Fruit fly (Drosophila melanogaster) whole organism, wandering third instar larva: ENCODE results near the gene Cpr78E.
A peak's percentile ranks its signal among the peaks of the same experiment; 100 is the strongest.

Source experiments
- Abd-B ChIP-seq: fragments of >200 bp; optimal IDR thresholded peaks from 2 replicates; lab custom pipeline; 2017; ENCODE audit warnings: missing biosample characterization, missing genetic modification characterization
- CG32264 ChIP-seq: fragments of 200-800 bp; sonication (Bioruptor generic); optimal IDR thresholded peaks from 2 replicates; lab custom pipeline; 2016; ENCODE audit warnings: missing biosample characterization, missing genetic modification characterization
- CG9705 ChIP-seq: fragments of 200-800 bp; sonication (Bioruptor generic); optimal IDR thresholded peaks from 2 replicates; lab custom pipeline; 2018; ENCODE audit warnings: missing biosample characterization, mild to moderate bottlenecking, missing genetic modification characterization
- CrebA ChIP-seq: fragments of 200-800 bp; sonication (Bioruptor generic); optimal IDR thresholded peaks from 2 replicates; lab custom pipeline; 2016; ENCODE audit warnings: missing biosample characterization, mild to moderate bottlenecking, missing genetic modification characterization, borderline replicate concordance
- Dfd ChIP-seq: fragments of >200 bp; optimal IDR thresholded peaks from 2 replicates; lab custom pipeline; 2017; ENCODE audit warnings: missing biosample characterization, missing genetic modification characterization
- Dif ChIP-seq: fragments of 200-275, 200-300 bp; sonication (Bioruptor generic); optimal IDR thresholded peaks from 2 replicates; lab custom pipeline; 2018; ENCODE audit warnings: missing biosample characterization, missing genetic modification characterization; ENCODE audit not compliant: partially characterized antibody
- GATAd ChIP-seq: sonication (Bioruptor generic); optimal IDR thresholded peaks from 2 replicates; lab custom pipeline; 2016; ENCODE audit warnings: missing biosample characterization, missing genetic modification characterization
- HLH106 ChIP-seq: fragments of 200-800 bp; optimal IDR thresholded peaks from 3 replicates; lab custom pipeline; 2019; ENCODE audit warnings: missing biosample characterization, mild to moderate bottlenecking, missing genetic modification characterization, moderate library complexity
- Hnf4 ChIP-seq: fragments of 200-800 bp; sonication (Bioruptor generic); optimal IDR thresholded peaks from 2 replicates; lab custom pipeline; 2016; ENCODE audit warnings: missing biosample characterization, mild to moderate bottlenecking, missing genetic modification characterization
- Hr78 ChIP-seq: fragments of >200 bp; optimal IDR thresholded peaks from 2 replicates; lab custom pipeline; 2017; ENCODE audit warnings: missing biosample characterization, missing genetic modification characterization
- Hr83 ChIP-seq: fragments of 200-300 bp; sonication (Bioruptor generic); optimal IDR thresholded peaks from 2 replicates; lab custom pipeline; 2016; ENCODE audit warnings: missing biosample characterization, mild to moderate bottlenecking, missing genetic modification characterization, moderate library complexity; ENCODE audit not compliant: poor library complexity, severe bottlenecking
- Jra ChIP-seq: sonication (Bioruptor generic); optimal IDR thresholded peaks from 2 replicates; lab custom pipeline; 2016; ENCODE audit warnings: missing biosample characterization, missing genetic modification characterization
- Mio ChIP-seq: sonication (Bioruptor generic); optimal IDR thresholded peaks from 2 replicates; lab custom pipeline; 2016; ENCODE audit warnings: missing biosample characterization, missing genetic modification characterization
- Myc ChIP-seq: fragments of >200 bp; optimal IDR thresholded peaks from 2 replicates; lab custom pipeline; 2017
- N ChIP-seq: fragments of >200 bp; optimal IDR thresholded peaks from 2 replicates; lab custom pipeline; 2018; ENCODE audit warnings: missing biosample characterization, missing external identifiers, missing genetic modification characterization
- OdsH ChIP-seq: fragments of 200-800 bp; sonication (Bioruptor generic); optimal IDR thresholded peaks from 2 replicates; lab custom pipeline; 2016; ENCODE audit warnings: missing biosample characterization, mild to moderate bottlenecking, missing genetic modification characterization
- Rel ChIP-seq, 2 experiments: fragments of 200-800 bp; sonication (Bioruptor generic) in 1 of 2; optimal IDR thresholded peaks; 2 replicates in 1 of 2; 3 replicates in 1 of 2; lab custom pipeline; 2016 to 2019; ENCODE audit warnings: mild to moderate bottlenecking in 2 of 2, missing biosample characterization in 2 of 2, missing genetic modification characterization in 2 of 2, moderate library complexity in 1 of 2
- Sp1 ChIP-seq: fragments of 200-800 bp; sonication (Bioruptor generic); optimal IDR thresholded peaks from 3 replicates; lab custom pipeline; 2019; ENCODE audit warnings: missing biosample characterization, mild to moderate bottlenecking, missing genetic modification characterization, moderate library complexity
- Vsx2 ChIP-seq: fragments of 200-300, 225-300 bp; sonication (Bioruptor generic); optimal IDR thresholded peaks from 2 replicates; lab custom pipeline; 2018; ENCODE audit warnings: missing biosample characterization, missing genetic modification characterization; ENCODE audit not compliant: partially characterized antibody
- br ChIP-seq: fragments of 200-800 bp; sonication (Bioruptor generic); optimal IDR thresholded peaks from 2 replicates; lab custom pipeline; 2016; ENCODE audit warnings: missing biosample characterization, missing genetic modification characterization
- brk ChIP-seq: fragments of 200-800 bp; sonication (Bioruptor generic); optimal IDR thresholded peaks from 2 replicates; lab custom pipeline; 2016; ENCODE audit warnings: missing biosample characterization, mild to moderate bottlenecking, missing genetic modification characterization
- dl ChIP-seq, 2 experiments: fragments of 175-275, 200-275 bp in 1 of 2; fragments of 200-275 bp in 1 of 2; sonication (Bioruptor generic); optimal IDR thresholded peaks; lab custom pipeline; 2018; ENCODE audit warnings: mild to moderate bottlenecking in 2 of 2, missing biosample characterization in 2 of 2, missing genetic modification characterization in 2 of 2, moderate library complexity in 2 of 2; ENCODE audit not compliant: partially characterized antibody in 2 of 2, insufficient read depth in 1 of 2
- dmrt93B ChIP-seq: fragments of 200-800 bp; sonication (Bioruptor generic); optimal IDR thresholded peaks from 2 replicates; lab custom pipeline; 2018; ENCODE audit warnings: missing biosample characterization, mild to moderate bottlenecking, missing genetic modification characterization
- dsf ChIP-seq: sonication (Bioruptor generic); optimal IDR thresholded peaks from 2 replicates; lab custom pipeline; 2016; ENCODE audit warnings: missing biosample characterization, missing genetic modification characterization, borderline replicate concordance
- ey ChIP-seq: fragments of 200-800 bp; sonication (Bioruptor generic); optimal IDR thresholded peaks from 2 replicates; lab custom pipeline; 2016; ENCODE audit warnings: missing biosample characterization, missing genetic modification characterization
- foxo ChIP-seq, 2 experiments: fragments of 200-800 bp; sonication (Bioruptor generic); optimal IDR thresholded peaks; 2 replicates in 1 of 2; 3 replicates in 1 of 2; lab custom pipeline; 2016 to 2017; ENCODE audit warnings: missing biosample characterization in 2 of 2, missing genetic modification characterization in 2 of 2
- fru ChIP-seq: fragments of 200-800 bp; sonication (Bioruptor generic); optimal IDR thresholded peaks from 3 replicates; lab custom pipeline; 2016; ENCODE audit warnings: missing biosample characterization, mild to moderate bottlenecking, missing genetic modification characterization
- h ChIP-seq: fragments of 200-800 bp; sonication (Bioruptor generic); optimal IDR thresholded peaks from 3 replicates; lab custom pipeline; 2016; ENCODE audit warnings: missing biosample characterization, mild to moderate bottlenecking, missing genetic modification characterization
- jim ChIP-seq: fragments of 175-275, 200-325 bp; sonication (Bioruptor generic); optimal IDR thresholded peaks from 2 replicates; lab custom pipeline; 2016; ENCODE audit warnings: missing biosample characterization, mild to moderate bottlenecking, missing genetic modification characterization
- lola ChIP-seq: fragments of >200 bp; optimal IDR thresholded peaks from 2 replicates; lab custom pipeline; 2017; ENCODE audit warnings: missing biosample characterization, missing genetic modification characterization
- pan ChIP-seq: fragments of >200 bp; optimal IDR thresholded peaks from 2 replicates; lab custom pipeline; 2017
- psq ChIP-seq: fragments of 200-800 bp; sonication (Bioruptor generic); optimal IDR thresholded peaks from 3 replicates; lab custom pipeline; 2017; ENCODE audit warnings: missing biosample characterization, mild to moderate bottlenecking, missing genetic modification characterization, moderate library complexity
- rgr ChIP-seq: fragments of 200-800 bp; sonication (Bioruptor generic); optimal IDR thresholded peaks from 3 replicates; lab custom pipeline; 2016; ENCODE audit warnings: missing biosample characterization, mild to moderate bottlenecking, missing genetic modification characterization
- sage ChIP-seq: fragments of 200-800 bp; sonication (Bioruptor generic); optimal IDR thresholded peaks from 2 replicates; lab custom pipeline; 2016; ENCODE audit warnings: missing biosample characterization, mild to moderate bottlenecking, missing genetic modification characterization
- sv ChIP-seq: fragments of 200-800 bp; sonication (Bioruptor generic); optimal IDR thresholded peaks from 3 replicates; lab custom pipeline; 2016; ENCODE audit warnings: missing biosample characterization, missing genetic modification characterization
- tai ChIP-seq: sonication (Bioruptor generic); optimal IDR thresholded peaks from 2 replicates; lab custom pipeline; 2016; ENCODE audit warnings: missing biosample characterization, missing genetic modification characterization
- usp ChIP-seq: fragments of >200 bp; optimal IDR thresholded peaks from 2 replicates; lab custom pipeline; 2017; ENCODE audit warnings: missing biosample characterization, missing genetic modification characterization
- woc ChIP-seq: sonication (Bioruptor generic); optimal IDR thresholded peaks from 2 replicates; lab custom pipeline; 2016; ENCODE audit warnings: missing biosample characterization, mild to moderate bottlenecking, missing genetic modification characterization

The Cpr78E gene

DNA sequence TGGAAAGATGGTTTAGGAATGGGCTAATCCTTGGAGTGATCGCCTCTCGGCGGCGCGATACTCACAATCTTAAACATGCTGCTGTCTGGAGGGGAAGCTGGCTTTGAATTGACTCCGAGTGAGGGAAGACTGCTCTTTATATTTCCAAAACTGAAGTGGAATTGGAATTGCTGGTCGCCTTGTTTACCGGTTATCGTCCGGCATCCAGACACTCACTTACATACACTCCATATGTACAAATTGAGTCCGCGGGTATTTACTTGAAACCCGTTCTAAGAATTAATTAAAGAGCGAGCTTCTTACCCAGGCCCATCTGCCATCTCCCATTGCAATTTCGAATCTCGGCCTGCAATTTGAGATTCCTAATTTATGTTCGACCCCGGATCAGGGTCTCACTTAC, at the start of gene Cpr78E:
Cpr78E (minus strand) TSS at position 101 of the 400 bp plus-strand sequence.
- TF ChIP-seq sv (no peak), OdsH (GFP tag; lab: Kevin White, UChicago) (no peak), fru (no peak), Rel (GFP tag; optimal IDR thresholded peaks at IDR 0.05; lab: Kevin White, UChicago) (no peak), Rel (tag; optimal IDR thresholded peaks at IDR 0.05; lab: Kevin White, UChicago) (no peak), woc (GFP tag; lab: Kevin White, UChicago) (no peak), pan (lab: Kevin White, UChicago) (no peak), Hnf4 (GFP tag; lab: Kevin White, UChicago) (no peak), Jra (GFP tag; lab: Kevin White, UChicago) (no peak), tai (GFP tag; lab: Kevin White, UChicago) (no peak), CG9705 (no peak), rgr (GFP tag; lab: Kevin White, UChicago) (no peak), Hr78 (no peak), ey (no peak)

DNA sequence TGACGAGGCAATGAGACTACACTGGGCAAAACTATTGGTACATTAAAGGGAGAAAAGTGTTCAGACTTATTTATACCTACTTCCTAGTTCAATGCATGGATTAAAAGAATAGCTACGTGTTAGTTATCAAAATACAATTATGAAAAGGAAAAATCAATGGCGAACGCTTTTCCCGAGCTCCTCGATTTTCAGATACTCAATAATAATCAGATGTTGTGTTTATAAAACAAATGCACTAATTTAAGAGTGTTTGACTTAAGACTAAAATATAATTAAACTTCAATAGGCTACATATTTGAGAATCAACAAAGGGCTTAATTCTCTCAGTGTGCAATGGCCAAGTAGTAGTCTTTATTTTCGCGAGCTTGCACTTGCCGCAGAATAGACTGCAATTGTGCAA, 49.2 kb upstream of the Cpr78E start:
- TF ChIP-seq Hr78: no peak
- TF ChIP-seq Hr83: no peak
- no peak for TF ChIP-seq rgr (GFP tag; lab: Kevin White, UChicago)
- no peak for TF ChIP-seq foxo (GFP tag; optimal IDR thresholded peaks at IDR 0.05; lab: Kevin White, UChicago)
- no peak for TF ChIP-seq dsf (GFP tag; lab: Kevin White, UChicago)
- no peak for TF ChIP-seq Jra (GFP tag; lab: Kevin White, UChicago)
- no peak for TF ChIP-seq sage (GFP tag; lab: Kevin White, UChicago)
- TF ChIP-seq dl (GFP tag; optimal IDR thresholded peaks at IDR 0.05; lab: Kevin White, UChicago; ENCODE audit: insufficient read depth in 1 of 2, partially characterized antibody in 2 of 2): no peak
- TF ChIP-seq Vsx2 (GFP tag; lab: Kevin White, UChicago): no peak
- no peak for TF ChIP-seq Mio (GFP tag; lab: Kevin White, UChicago)
- no peak for TF ChIP-seq h
- no peak for TF ChIP-seq lola (GFP tag; lab: Kevin White, UChicago)
- no peak for TF ChIP-seq GATAd (GFP tag; lab: Kevin White, UChicago)
- no peak for TF ChIP-seq sv
- no peak for TF ChIP-seq brk (GFP tag; lab: Kevin White, UChicago)
- no peak for TF ChIP-seq Sp1
- no peak for TF ChIP-seq tai (GFP tag; lab: Kevin White, UChicago)
- no peak for TF ChIP-seq usp (GFP tag; lab: Kevin White, UChicago)
- no peak for TF ChIP-seq HLH106 (tag; lab: Kevin White, UChicago)
- no peak for TF ChIP-seq Dif (GFP tag; lab: Kevin White, UChicago)

DNA sequence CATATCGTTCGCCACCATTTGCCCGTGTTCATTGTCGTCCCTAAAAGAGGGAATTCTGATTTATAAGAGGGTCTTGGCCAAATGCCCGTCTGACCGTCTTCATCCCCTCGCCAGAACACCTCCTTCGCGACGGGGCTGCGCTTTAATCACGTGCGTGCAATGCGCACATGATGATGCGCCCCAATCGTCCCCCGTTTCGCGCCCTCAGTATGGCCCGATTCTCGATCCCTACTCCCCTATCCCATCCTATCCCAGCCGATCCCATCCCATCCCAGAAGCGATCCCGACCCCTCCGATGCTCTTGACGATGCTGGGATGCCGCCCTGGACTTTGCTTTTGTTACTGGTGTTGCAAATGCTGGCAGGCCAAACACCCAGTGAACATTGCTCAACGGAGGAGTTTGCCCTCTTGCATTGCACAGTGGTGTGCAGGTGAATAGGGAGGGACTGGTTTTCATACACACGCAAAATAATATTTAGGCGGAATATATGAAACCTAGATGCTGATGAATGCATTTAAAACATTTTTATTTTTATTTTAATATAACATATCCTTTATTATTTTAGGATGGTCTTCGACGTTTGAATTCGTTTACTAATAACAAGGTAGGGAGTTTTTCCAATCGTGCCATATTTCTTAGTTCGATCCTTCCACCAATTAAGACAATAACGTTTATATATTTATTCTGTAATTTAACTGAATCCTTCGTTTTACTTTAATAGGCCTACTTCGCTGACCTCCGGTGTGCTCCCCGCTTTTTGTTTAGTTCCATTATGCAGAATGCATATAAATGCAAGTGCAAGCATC, 43.2 kb upstream of the Cpr78E start:
- TF ChIP-seq dsf (GFP tag; lab: Kevin White, UChicago) (no peak), Myc (no peak), Hr83 (peak; percentile 54), jim (no peak), HLH106 (tag; lab: Kevin White, UChicago) (peak; percentile 85), pan (lab: Kevin White, UChicago) (no peak), Sp1 (peak; percentile 87), Rel (GFP tag; optimal IDR thresholded peaks at IDR 0.05; lab: Kevin White, UChicago) (no peak), Rel (tag; optimal IDR thresholded peaks at IDR 0.05; lab: Kevin White, UChicago) (peak; percentile 2), Dfd (GFP tag; lab: Kevin White, UChicago) (no peak), brk (GFP tag; lab: Kevin White, UChicago) (peak; percentile 39), OdsH (GFP tag; lab: Kevin White, UChicago) (peak; percentile 79), woc (GFP tag; lab: Kevin White, UChicago) (peak; percentile 58), psq (GFP tag; lab: Kevin White, UChicago) (peak; percentile 79), tai (GFP tag; lab: Kevin White, UChicago) (no peak), Dif (GFP tag; lab: Kevin White, UChicago) (peak; percentile 57), CrebA (GFP tag; lab: Kevin White, UChicago) (peak; percentile 1), CG9705 (peak; percentile 64), Vsx2 (GFP tag; lab: Kevin White, UChicago) (no peak), sv (no peak), sage (GFP tag; lab: Kevin White, UChicago) (peak; percentile 50), Hr78 (no peak), foxo (GFP tag; optimal IDR thresholded peaks at IDR 0.05; lab: Kevin White, UChicago) (peak in 1 of 2 experiments; percentile 75), dl (GFP tag; optimal IDR thresholded peaks at IDR 0.05; lab: Kevin White, UChicago; ENCODE audit: insufficient read depth in 1 of 2, partially characterized antibody in 2 of 2) (no peak), br (GFP tag; lab: Kevin White, UChicago) (peak; percentile 30), h (peak; percentile 74), Mio (GFP tag; lab: Kevin White, UChicago) (no peak), rgr (GFP tag; lab: Kevin White, UChicago) (peak; percentile 68), GATAd (GFP tag; lab: Kevin White, UChicago) (no peak), lola (GFP tag; lab: Kevin White, UChicago) (no peak), fru (peak; percentile 71), CG32264 (GFP tag; lab: Kevin White, UChicago) (no peak), Jra (GFP tag; lab: Kevin White, UChicago) (no peak), usp (GFP tag; lab: Kevin White, UChicago) (no peak), dmrt93B (GFP tag; lab: Kevin White, UChicago) (peak; percentile 83), ey (peak; percentile 61), N (GFP tag; lab: Kevin White, UChicago) (no peak), Abd-B (no peak), Hnf4 (GFP tag; lab: Kevin White, UChicago) (peak; percentile 15)
